Worm (Caenorhabditis elegans): ENCODE data around the gene Y55D9A.2.
"Not testable (repeated sequence)": the region's sequence is repeated elsewhere in the genome, so short reads cannot be mapped to it uniquely, and the experiment has no call there.

The Y55D9A.2 gene

ce11 chrIV:12640137-12640536, 34.9 kb upstream of the Y55D9A.2 start, which contains the start of gene vha-7:
Gene vha-7 (plus strand): TSS chrIV:12640462.
- TF ChIP-seq dmd-4 (tag; optimal IDR thresholded peaks at IDR 0.05; ENCODE audit: borderline replicate concordance) (no peak), unc-42 (tag; optimal IDR thresholded peaks at IDR 0.05) (no peak), hlh-15 (tag; optimal IDR thresholded peaks at IDR 0.05) (no peak), tbx-2 (tag; optimal IDR thresholded peaks at IDR 0.05) (no peak), elt-2 (tag; optimal IDR thresholded peaks at IDR 0.05) (no peak), che-1 (tag; optimal IDR thresholded peaks at IDR 0.05) (no peak), K09A11.1 (tag; optimal IDR thresholded peaks at IDR 0.05; ENCODE audit: insufficient read depth) (no peak), nhr-11 (tag; optimal IDR thresholded peaks at IDR 0.05) (no peak), pha-4 (tag; optimal IDR thresholded peaks at IDR 0.05) (no peak)

ce11 chrIV:12639311-12639710, 34.1 kb upstream of the Y55D9A.2 start, which contains the start of gene C26H9A.3:
Gene C26H9A.3 (minus strand): TSS chrIV:12639411.
- TF ChIP-seq nfya-1, eyg-1, Y22D7AL.16 (tag; optimal IDR thresholded peaks at IDR 0.05): not testable (repeated sequence)

- TF ChIP-seq unc-55 (GFP tag; optimal IDR thresholded peaks at IDR 0.05) (peak; percentile 94), ceh-18 (tag; optimal IDR thresholded peaks at IDR 0.05) (peak; percentile 71), rnt-1 (tag; optimal IDR thresholded peaks at IDR 0.05) (peak; percentile 69), hlh-30 (tag; optimal IDR thresholded peaks at IDR 0.05; ENCODE audit: insufficient read depth) (no peak)
Observed at ce11 chrIV:12637340-12637739, 32.1 kb upstream of the Y55D9A.2 start.

- no peak for TF ChIP-seq nfya-1 (tag; optimal IDR thresholded peaks at IDR 0.05)
- no peak for TF ChIP-seq fkh-6 (tag; optimal IDR thresholded peaks at IDR 0.05)
- no peak for TF ChIP-seq C08G9.2 (tag; optimal IDR thresholded peaks at IDR 0.05)
- no peak for TF ChIP-seq ceh-9 (tag; optimal IDR thresholded peaks at IDR 0.05)
- no peak for TF ChIP-seq lin-11 (tag; optimal IDR thresholded peaks at IDR 0.05)
- peak; percentile 0 for TF ChIP-seq ceh-34 (tag; optimal IDR thresholded peaks at IDR 0.05)
- TF ChIP-seq ceh-30 (tag; optimal IDR thresholded peaks at IDR 0.05), result no peak
- TF ChIP-seq sox-4 (tag; optimal IDR thresholded peaks at IDR 0.05), result no peak
- no peak for TF ChIP-seq lim-6 (tag; optimal IDR thresholded peaks at IDR 0.05)
- TF ChIP-seq elt-2 (tag; optimal IDR thresholded peaks at IDR 0.05), result peak; percentile 11
- TF ChIP-seq K02D7.2 (tag; optimal IDR thresholded peaks at IDR 0.05), result no peak
- TF ChIP-seq unc-55 (GFP tag; optimal IDR thresholded peaks at IDR 0.05), result no peak
- no peak for TF ChIP-seq ceh-31 (tag; optimal IDR thresholded peaks at IDR 0.05)
- TF ChIP-seq mec-3 (tag; optimal IDR thresholded peaks at IDR 0.05; ENCODE audit: borderline replicate concordance), result no peak
- no peak for TF ChIP-seq nhr-232 (tag; optimal IDR thresholded peaks at IDR 0.05)
- no peak for TF ChIP-seq ceh-14 (tag; optimal IDR thresholded peaks at IDR 0.05)
- TF ChIP-seq hlh-8 (tag; optimal IDR thresholded peaks at IDR 0.05), result no peak
- no peak for TF ChIP-seq fax-1 (tag; optimal IDR thresholded peaks at IDR 0.05)
- peak; percentile 46 for TF ChIP-seq dve-1 (tag; optimal IDR thresholded peaks at IDR 0.05)
Observed at ce11 chrIV:12633825-12634224, 28.6 kb upstream of the Y55D9A.2 start.

ce11 chrIV:12632430-12632829, 27.2 kb upstream of the Y55D9A.2 start:
- TF ChIP-seq elt-4 (tag; optimal IDR thresholded peaks at IDR 0.05) (no peak), unc-42 (tag; optimal IDR thresholded peaks at IDR 0.05) (peak; percentile 22)

ce11 chrIV:12630922-12631321, 25.7 kb upstream of the Y55D9A.2 start, which contains the start of gene ark-1:
Gene ark-1 (minus strand): TSS chrIV:12631022.
- TF ChIP-seq elt-4 (tag; optimal IDR thresholded peaks at IDR 0.05) (no peak), hlh-8 (tag; optimal IDR thresholded peaks at IDR 0.05) (no peak), hlh-15 (tag; optimal IDR thresholded peaks at IDR 0.05) (no peak), gmeb-2 (tag; optimal IDR thresholded peaks at IDR 0.05) (no peak), tbx-2 (tag; optimal IDR thresholded peaks at IDR 0.05) (no peak), ceh-14 (tag; optimal IDR thresholded peaks at IDR 0.05) (no peak), ceh-31 (tag; optimal IDR thresholded peaks at IDR 0.05) (no peak), C38D4.7 (GFP tag; optimal IDR thresholded peaks at IDR 0.05) (no peak), fkh-6 (tag; optimal IDR thresholded peaks at IDR 0.05) (no peak), lin-11 (tag; optimal IDR thresholded peaks at IDR 0.05) (no peak), tbx-7 (tag; optimal IDR thresholded peaks at IDR 0.05) (no peak), unc-3 (GFP tag; conservative IDR thresholded peaks at IDR 0.05) (no peak), unc-3 (tag; optimal IDR thresholded peaks at IDR 0.05) (no peak), ceh-30 (tag; optimal IDR thresholded peaks at IDR 0.05) (no peak), madf-2 (tag; optimal IDR thresholded peaks at IDR 0.05) (no peak), lim-6 (tag; optimal IDR thresholded peaks at IDR 0.05) (no peak), hlh-6 (tag; optimal IDR thresholded peaks at IDR 0.05) (no peak), fkh-10 (GFP tag; optimal IDR thresholded peaks at IDR 0.05) (no peak), unc-42 (tag; optimal IDR thresholded peaks at IDR 0.05) (no peak), rnt-1 (tag; optimal IDR thresholded peaks at IDR 0.05) (no peak), sox-4 (tag; optimal IDR thresholded peaks at IDR 0.05) (no peak)

Measured in whole organism, late embryonic.